Worm (Caenorhabditis elegans) whole organism, L1 larva: ENCODE measurements around the gene nspg-12.

ENCODE experiments used
- C16A3.4 ChIP-seq: fragments of 150-350 bp; optimal IDR thresholded peaks from 2 replicates; lab custom pipeline; 2014; ENCODE audit warnings: missing biosample characterization, missing genetic modification characterization
- C34B4.2 ChIP-seq: sonication (generic microtip); optimal IDR thresholded peaks from 2 replicates; lab custom pipeline; 2017; ENCODE audit warnings: mild to moderate bottlenecking, missing genetic modification characterization, missing compliant biosample characterization
- F16B12.6 ChIP-seq: fragments of 150-350 bp; optimal IDR thresholded peaks from 2 replicates; lab custom pipeline; 2014; ENCODE audit warnings: missing biosample characterization, missing genetic modification characterization
- aha-1 ChIP-seq: fragments of 150-350 bp; optimal IDR thresholded peaks from 2 replicates; lab custom pipeline; 2014; ENCODE audit warnings: missing biosample characterization, missing genetic modification characterization
- alr-1 ChIP-seq: fragments of 200-800 bp; sonication (Bioruptor generic); optimal IDR thresholded peaks from 2 replicates; lab custom pipeline; 2018; ENCODE audit warnings: borderline replicate concordance, mild to moderate bottlenecking, missing genetic modification characterization, missing compliant biosample characterization
- aly-2 ChIP-seq: fragments of 150-350 bp; optimal IDR thresholded peaks from 2 replicates; lab custom pipeline; 2014; ENCODE audit warnings: missing biosample characterization, missing genetic modification characterization
- ama-1 ChIP-seq: fragments of 150-350 bp; optimal IDR thresholded peaks from 2 replicates; lab custom pipeline; 2014
- blmp-1 ChIP-seq: fragments of 150-350 bp; optimal IDR thresholded peaks from 2 replicates; lab custom pipeline; 2014; ENCODE audit warnings: missing biosample characterization, missing genetic modification characterization
- ces-1 ChIP-seq: fragments of 150-350 bp; optimal IDR thresholded peaks from 2 replicates; lab custom pipeline; 2014; ENCODE audit warnings: missing biosample characterization, missing genetic modification reagents, missing genetic modification characterization
- efl-3 ChIP-seq: fragments of 200-800 bp; sonication (Bioruptor generic); optimal IDR thresholded peaks from 2 replicates; lab custom pipeline; 2018; ENCODE audit warnings: mild to moderate bottlenecking, missing genetic modification characterization, missing compliant biosample characterization
- egl-13 ChIP-seq: sonication (generic microtip); optimal IDR thresholded peaks from 2 replicates; lab custom pipeline; 2016; ENCODE audit warnings: missing genotype, missing genetic modification reagents, missing genetic modification characterization, missing compliant biosample characterization
- egl-27 ChIP-seq, 2 experiments: fragments of 150-350 bp in 1 of 2; sonication (generic microtip); optimal IDR thresholded peaks; 3 replicates each; lab custom pipeline; 2017 to 2018; ENCODE audit warnings: missing biosample characterization in 2 of 2, missing genetic modification characterization in 2 of 2, missing genetic modification reagents in 2 of 2
- elt-3 ChIP-seq, 6 experiments: fragments of 150-350 bp in 1 of 6; sonication (generic microtip); optimal IDR thresholded peaks; 2 replicates each; lab custom pipeline; 2017 to 2018; ENCODE audit warnings: missing biosample characterization in 6 of 6, missing genetic modification characterization in 6 of 6, inconsistent platforms in 1 of 6
- ets-5 ChIP-seq: fragments of 200-800 bp; sonication (Bioruptor generic); IDR thresholded peaks from 2 replicates; pipeline ENCODE4 v1.3.6; 2022; ENCODE audit warnings: missing genetic modification characterization, missing compliant biosample characterization
- fkh-10 ChIP-seq: sonication (generic microtip); optimal IDR thresholded peaks from 2 replicates; lab custom pipeline; 2017; ENCODE audit warnings: missing biosample characterization, missing genetic modification reagents, missing genetic modification characterization
- fkh-8 ChIP-seq: sonication (generic microtip); optimal IDR thresholded peaks from 2 replicates; lab custom pipeline; 2016; ENCODE audit warnings: mild to moderate bottlenecking, missing genetic modification characterization, missing compliant biosample characterization
- fos-1 ChIP-seq: fragments of 150-350 bp; optimal IDR thresholded peaks from 2 replicates; lab custom pipeline; 2014; ENCODE audit warnings: missing biosample characterization, missing genetic modification characterization
- hlh-17 ChIP-seq: fragments of 200-800 bp; sonication (Bioruptor generic); optimal IDR thresholded peaks from 2 replicates; lab custom pipeline; 2018; ENCODE audit warnings: missing genetic modification characterization, mild to moderate bottlenecking, missing compliant biosample characterization, moderate library complexity, borderline replicate concordance
- hpl-2 ChIP-seq: fragments of 150-350 bp; optimal IDR thresholded peaks from 2 replicates; lab custom pipeline; 2014; ENCODE audit warnings: missing biosample characterization, missing genetic modification reagents, missing genetic modification characterization
- irx-1 ChIP-seq: sonication (generic microtip); optimal IDR thresholded peaks from 2 replicates; lab custom pipeline; 2016; ENCODE audit warnings: missing genetic modification characterization, missing compliant biosample characterization
- lin-13 ChIP-seq: fragments of 150-350 bp; optimal IDR thresholded peaks from 2 replicates; lab custom pipeline; 2014; ENCODE audit warnings: missing biosample characterization, missing genetic modification reagents, missing genetic modification characterization
- lin-14 ChIP-seq: fragments of 200-800 bp; sonication (Bioruptor generic); optimal IDR thresholded peaks from 2 replicates; lab custom pipeline; 2018; ENCODE audit warnings: mild to moderate bottlenecking, missing genetic modification characterization, moderate library complexity, missing compliant biosample characterization
- mef-2 ChIP-seq: fragments of 150-350 bp; optimal IDR thresholded peaks from 2 replicates; lab custom pipeline; 2014; ENCODE audit warnings: missing biosample characterization, missing genetic modification characterization
- mep-1 ChIP-seq: fragments of 150-350 bp; optimal IDR thresholded peaks from 2 replicates; lab custom pipeline; 2014; ENCODE audit warnings: missing biosample characterization, missing genetic modification characterization
- nhr-11 ChIP-seq: fragments of 150-350 bp; optimal IDR thresholded peaks from 2 replicates; lab custom pipeline; 2014; ENCODE audit warnings: missing biosample characterization, missing genetic modification characterization
- nhr-12 ChIP-seq: sonication (generic microtip); optimal IDR thresholded peaks from 2 replicates; lab custom pipeline; 2017; ENCODE audit warnings: missing biosample characterization, missing genetic modification characterization
- nhr-237 ChIP-seq: fragments of 150-350 bp; optimal IDR thresholded peaks from 2 replicates; lab custom pipeline; 2014; ENCODE audit warnings: missing biosample characterization, missing genetic modification characterization
- nhr-77 ChIP-seq: fragments of 150-350 bp; optimal IDR thresholded peaks from 2 replicates; lab custom pipeline; 2014; ENCODE audit warnings: missing biosample characterization, missing genetic modification characterization
- nhr-85 ChIP-seq: sonication (generic microtip); peaks from one replicate; lab custom pipeline; 2016; ENCODE audit warnings: missing genetic modification characterization, inconsistent platforms, missing compliant biosample characterization
- nhr-90 ChIP-seq: sonication (generic microtip); optimal IDR thresholded peaks from 2 replicates; lab custom pipeline; 2016; ENCODE audit warnings: mild to moderate bottlenecking, missing genetic modification characterization, missing compliant biosample characterization; ENCODE audit not compliant: poor library complexity
- pag-3 ChIP-seq: sonication (generic microtip); optimal IDR thresholded peaks from 2 replicates; lab custom pipeline; 2017; ENCODE audit warnings: missing genetic modification characterization, mild to moderate bottlenecking, missing compliant biosample characterization, antibody characterized with exemption, borderline replicate concordance; ENCODE audit not compliant: insufficient read depth
- pax-3 ChIP-seq: fragments of 200-800 bp; sonication (Bioruptor generic); optimal IDR thresholded peaks from 2 replicates; lab custom pipeline; 2018; ENCODE audit warnings: mild to moderate bottlenecking, missing genetic modification characterization, moderate library complexity, missing compliant biosample characterization
- pqm-1 ChIP-seq: sonication (generic microtip); optimal IDR thresholded peaks from 3 replicates; lab custom pipeline; 2017; ENCODE audit warnings: missing biosample characterization, missing genetic modification characterization
- rnt-1 ChIP-seq: sonication (generic microtip); optimal IDR thresholded peaks from 2 replicates; lab custom pipeline; 2016; ENCODE audit warnings: mild to moderate bottlenecking, missing genetic modification characterization, moderate library complexity, missing compliant biosample characterization
- skn-1 ChIP-seq: fragments of 150-350 bp; optimal IDR thresholded peaks from 2 replicates; lab custom pipeline; 2014; ENCODE audit warnings: missing biosample characterization, missing genetic modification characterization
- snpc-4 ChIP-seq: fragments of 150-350 bp; optimal IDR thresholded peaks from 2 replicates; lab custom pipeline; 2014; ENCODE audit warnings: missing biosample characterization, missing genetic modification characterization
- snu-23 ChIP-seq: sonication (generic microtip); optimal IDR thresholded peaks from 2 replicates; lab custom pipeline; 2016; ENCODE audit warnings: missing genetic modification characterization, missing compliant biosample characterization
- sup-37 ChIP-seq: fragments of 200-800 bp; sonication (Bioruptor generic); optimal IDR thresholded peaks from 2 replicates; lab custom pipeline; 2018; ENCODE audit warnings: mild to moderate bottlenecking, missing genetic modification characterization, missing compliant biosample characterization
- swsn-7 ChIP-seq: sonication (generic microtip); optimal IDR thresholded peaks from 2 replicates; lab custom pipeline; 2016; ENCODE audit warnings: missing genetic modification characterization, missing compliant biosample characterization
- tlp-1 ChIP-seq: fragments of 150-350 bp; optimal IDR thresholded peaks from 2 replicates; lab custom pipeline; 2014; ENCODE audit warnings: missing biosample characterization, missing genetic modification characterization
- unc-130 ChIP-seq: fragments of 150-350 bp; optimal IDR thresholded peaks from 2 replicates; lab custom pipeline; 2017; ENCODE audit warnings: missing biosample characterization, missing genetic modification characterization, inconsistent platforms
- unc-30 ChIP-seq: sonication (generic microtip); optimal IDR thresholded peaks from 2 replicates; lab custom pipeline; 2017; ENCODE audit warnings: missing biosample characterization, missing genetic modification characterization
- unc-62 ChIP-seq: fragments of 150-350 bp; optimal IDR thresholded peaks from 2 replicates; lab custom pipeline; 2014; ENCODE audit warnings: missing biosample characterization, missing genetic modification reagents, missing genetic modification characterization
- unc-98 ChIP-seq: fragments of 200-800 bp; sonication (Bioruptor generic); IDR thresholded peaks from 2 replicates; pipeline ENCODE4 v1.3.6; 2022; ENCODE audit warnings: missing genetic modification characterization, missing compliant biosample characterization
- ztf-11 ChIP-seq, 2 experiments: sonication (generic microtip); optimal IDR thresholded peaks; 2 replicates each; lab custom pipeline; 2016 to 2017; ENCODE audit warnings: missing genetic modification characterization in 2 of 2, missing biosample characterization in 1 of 2, missing compliant biosample characterization in 1 of 2

Gene nspg-12

ce11 chrX:5244041-5244440, 13.1 kb upstream of the nspg-12 start, which contains the start of gene Y34B4A.7 (continued):
- TF ChIP-seq lin-14 (GFP tag; lab: Kevin White, UChicago) (peak; percentile 92), unc-130 (tag; lab: Kevin White, UChicago) (peak; percentile 27), nhr-237 (tag; lab: Kevin White, UChicago) (no peak), nhr-11 (peak; percentile 16), skn-1 (tag; lab: Kevin White, UChicago) (peak; percentile 43), aly-2 (tag; lab: Kevin White, UChicago) (no peak), fkh-10 (GFP tag; lab: Kevin White, UChicago) (no peak), swsn-7 (tag; lab: Kevin White, UChicago) (peak; percentile 81), blmp-1 (tag; lab: Kevin White, UChicago) (peak; percentile 90), F16B12.6 (peak; percentile 32), nhr-85 (tag; lab: Kevin White, UChicago) (peak; percentile 89), ama-1 (no peak), egl-27 (tag; optimal IDR thresholded peaks at IDR 0.05; lab: Kevin White, UChicago) (no peak), hpl-2 (GFP tag; lab: Kevin White, UChicago) (no peak), fkh-8 (tag; lab: Kevin White, UChicago) (peak; percentile 41), nhr-12 (tag; lab: Kevin White, UChicago) (no peak), aha-1 (tag; lab: Kevin White, UChicago) (no peak), ztf-11 (tag; optimal IDR thresholded peaks at IDR 0.05; lab: Kevin White, UChicago) (peak in 1 of 2 experiments; percentile 53), unc-62 (GFP tag; lab: Kevin White, UChicago) (no peak), sup-37 (GFP tag; lab: Kevin White, UChicago) (no peak), snu-23 (GFP tag; lab: Kevin White, UChicago) (peak; percentile 80), unc-98 (GFP tag; lab: Robert Waterston, UW) (no peak), elt-3 (tag; optimal IDR thresholded peaks at IDR 0.05; lab: Kevin White, UChicago) (peak in 1 of 6 experiments; percentile 79), alr-1 (tag; lab: Kevin White, UChicago) (no peak), nhr-90 (tag; lab: Kevin White, UChicago) (peak; percentile 80), irx-1 (tag; lab: Kevin White, UChicago) (peak; percentile 59), rnt-1 (tag; lab: Kevin White, UChicago) (peak; percentile 72), egl-13 (tag; lab: Kevin White, UChicago) (peak; percentile 53), fos-1 (tag; lab: Kevin White, UChicago) (no peak), C16A3.4 (tag; lab: Kevin White, UChicago) (peak; percentile 63), nhr-77 (tag; lab: Kevin White, UChicago) (no peak), snpc-4 (tag; lab: Kevin White, UChicago) (peak; percentile 45), pqm-1 (tag; lab: Kevin White, UChicago) (no peak), pax-3 (no peak), efl-3 (GFP tag; lab: Kevin White, UChicago) (no peak), pag-3 (tag; lab: Kevin White, UChicago) (no peak), unc-30 (tag; lab: Kevin White, UChicago) (no peak), mep-1 (peak; percentile 83), C34B4.2 (tag; lab: Kevin White, UChicago) (no peak), ces-1 (no peak), ets-5 (GFP tag; lab: Robert Waterston, UW) (no peak), mef-2 (no peak), tlp-1 (tag; lab: Kevin White, UChicago) (no peak), lin-13 (peak; percentile 51), hlh-17 (GFP tag; lab: Kevin White, UChicago) (no peak)
- TF ChIP-seq, all 84 proteins: peak for 38
